Worm (Caenorhabditis elegans) whole organism, L3 larva: ENCODE results near the gene T06F4.1.

Experiments used
- hmg-11 ChIP-seq: sonication (generic microtip); optimal IDR thresholded peaks from 2 replicates; lab custom pipeline; 2016; ENCODE audit warnings: missing genetic modification characterization, missing compliant biosample characterization
- nfya-1 ChIP-seq: sonication (generic microtip); optimal IDR thresholded peaks from 2 replicates; lab custom pipeline; 2017; ENCODE audit warnings: missing genetic modification characterization, mild to moderate bottlenecking, missing compliant biosample characterization, antibody characterized with exemption, moderate library complexity; ENCODE audit not compliant: insufficient read depth
- nhr-12 ChIP-seq: fragments of 150-350 bp; optimal IDR thresholded peaks from 2 replicates; lab custom pipeline; 2014; ENCODE audit warnings: missing biosample characterization, missing genetic modification characterization
- nhr-77 ChIP-seq: fragments of 150-350 bp; optimal IDR thresholded peaks from 2 replicates; lab custom pipeline; 2014; ENCODE audit warnings: missing biosample characterization, missing genetic modification characterization
- sea-2 ChIP-seq: fragments of 150-350 bp; sonication (generic microtip); optimal IDR thresholded peaks from 4 replicates; lab custom pipeline; 2014; ENCODE audit warnings: missing biosample characterization, missing genetic modification reagents, missing genetic modification characterization
- unc-39 ChIP-seq: sonication (generic microtip); optimal IDR thresholded peaks from 4 replicates; lab custom pipeline; 2017; ENCODE audit warnings: missing biosample characterization, missing genetic modification characterization
- ztf-11 ChIP-seq: fragments of 150-350 bp; optimal IDR thresholded peaks from 2 replicates; lab custom pipeline; 2014; ENCODE audit warnings: missing biosample characterization, missing genetic modification characterization
- ztf-4 ChIP-seq: fragments of 150-350 bp; optimal IDR thresholded peaks from 2 replicates; lab custom pipeline; 2014; ENCODE audit warnings: missing biosample characterization, missing genetic modification characterization

- TF ChIP-seq nhr-77 (tag; lab: Kevin White, UChicago) (no peak), hmg-11 (tag; lab: Kevin White, UChicago) (no peak), nhr-12 (tag; lab: Kevin White, UChicago) (no peak), ztf-4 (tag; lab: Kevin White, UChicago) (no peak), nfya-1 (tag; lab: Kevin White, UChicago) (no peak), sea-2 (GFP tag; lab: Kevin White, UChicago) (no peak), ztf-11 (tag; lab: Kevin White, UChicago) (no peak), unc-39 (tag; lab: Kevin White, UChicago) (no peak)
These were observed 72.2 kb downstream of the T06F4.1 start for ce11 chrX:4006966-4007365.
